Worm (Caenorhabditis elegans): Measurements from ENCODE around the gene F46C8.8.

F46C8.8 gene

ce11 chrX:7502807-7503206 is 51.4 kb downstream of the F46C8.8 start, which contains the start of gene F48E3.6:
F48E3.6 (minus strand) TSS chrX:7502907.
- TF ChIP-seq ceh-13 (GFP tag; optimal IDR thresholded peaks at IDR 0.05) (no peak), sea-1 (GFP tag; conservative IDR thresholded peaks at IDR 0.05) (no peak), aly-1 (tag; optimal IDR thresholded peaks at IDR 0.05) (no peak), hmbx-1 (tag; optimal IDR thresholded peaks at IDR 0.05) (no peak), ets-7 (tag; optimal IDR thresholded peaks at IDR 0.05) (no peak), hnd-1 (tag; optimal IDR thresholded peaks at IDR 0.05) (no peak), tbx-37 (GFP tag; conservative IDR thresholded peaks at IDR 0.05) (no peak), B0310.2 (tag; optimal IDR thresholded peaks at IDR 0.05) (no peak), tbx-11 (GFP tag; IDR thresholded peaks at IDR 0.05) (no peak), hmg-4 (GFP tag; optimal IDR thresholded peaks at IDR 0.05) (no peak), ama-1 (optimal IDR thresholded peaks at IDR 0.05) (no peak), flt-1 (GFP tag; IDR thresholded peaks at IDR 0.05) (no peak), scrt-1 (GFP tag; IDR thresholded peaks at IDR 0.05) (no peak), pes-1 (GFP tag; IDR thresholded peaks at IDR 0.05) (no peak), ceh-36 (tag; optimal IDR thresholded peaks at IDR 0.05) (no peak), tra-4 (tag; optimal IDR thresholded peaks at IDR 0.05) (no peak), F13C5.2 (tag; optimal IDR thresholded peaks at IDR 0.05) (no peak)
